Fruit fly (Drosophila melanogaster) whole organism, prepupa: ENCODE measurements around the gene CG2604.

Experiments
- CG11294 ChIP-seq: fragments of 200-800 bp; sonication (Bioruptor generic); IDR thresholded peaks from 2 replicates; pipeline ENCODE4 v1.3.6; 2022; ENCODE audit warnings: missing biosample characterization, missing genetic modification characterization
- CG11762 ChIP-seq: fragments of 200-800 bp; sonication (Bioruptor generic); optimal IDR thresholded peaks from 3 replicates; lab custom pipeline; 2016; ENCODE audit warnings: missing biosample characterization, missing genetic modification characterization; ENCODE audit not compliant: insufficient read depth
- CG11902 ChIP-seq: fragments of 200-800 bp; sonication (Bioruptor generic); optimal IDR thresholded peaks from 3 replicates; lab custom pipeline; 2016; ENCODE audit warnings: missing biosample characterization, missing genetic modification characterization
- CG15336 ChIP-seq: fragments of 200-800 bp; sonication (Bioruptor generic); IDR thresholded peaks from 2 replicates; pipeline ENCODE4 v1.3.6; 2022; ENCODE audit warnings: missing biosample characterization, missing genetic modification characterization
- CG1621 ChIP-seq: fragments of 200-800 bp; sonication (Bioruptor generic); optimal IDR thresholded peaks from 3 replicates; lab custom pipeline; 2018; ENCODE audit warnings: missing biosample characterization, mild to moderate bottlenecking, missing genetic modification characterization
- CG16779 ChIP-seq: fragments of 200-800 bp; sonication (Bioruptor generic); optimal IDR thresholded peaks from 3 replicates; lab custom pipeline; 2017; ENCODE audit warnings: missing biosample characterization, mild to moderate bottlenecking, missing genetic modification characterization
- CG3032 ChIP-seq: fragments of 200-800 bp; optimal IDR thresholded peaks from 2 replicates; lab custom pipeline; 2019; ENCODE audit warnings: missing biosample characterization, mild to moderate bottlenecking, missing genetic modification characterization, moderate library complexity
- CG34406 ChIP-seq: fragments of 200-800 bp; sonication (Bioruptor generic); optimal IDR thresholded peaks from 3 replicates; lab custom pipeline; 2016; ENCODE audit warnings: missing biosample characterization, missing genetic modification characterization
- CG3919 ChIP-seq: fragments of 200-800 bp; sonication (Bioruptor generic); optimal IDR thresholded peaks from 3 replicates; lab custom pipeline; 2016; ENCODE audit warnings: missing biosample characterization, missing genetic modification characterization
- CG4318 ChIP-seq: fragments of 200-800 bp; sonication (Bioruptor generic); optimal IDR thresholded peaks from 3 replicates; lab custom pipeline; 2017; ENCODE audit warnings: missing biosample characterization, mild to moderate bottlenecking, missing genetic modification characterization
- CG6276 ChIP-seq: fragments of 200-800 bp; sonication (Bioruptor generic); optimal IDR thresholded peaks from 2 replicates; lab custom pipeline; 2017; ENCODE audit warnings: missing biosample characterization, mild to moderate bottlenecking, missing genetic modification characterization
- CG6792 ChIP-seq: fragments of 200-800 bp; sonication (Bioruptor generic); optimal IDR thresholded peaks from 3 replicates; lab custom pipeline; 2016; ENCODE audit warnings: missing biosample characterization, missing genetic modification characterization
- CG6808 ChIP-seq: fragments of 200-800 bp; sonication (Bioruptor generic); optimal IDR thresholded peaks from 3 replicates; lab custom pipeline; 2017; ENCODE audit warnings: missing biosample characterization, missing genetic modification characterization, mild to moderate bottlenecking, moderate library complexity, missing genetic modification reagents
- CG6854 ChIP-seq: fragments of 200-800 bp; sonication (Bioruptor generic); optimal IDR thresholded peaks from 2 replicates; lab custom pipeline; 2017; ENCODE audit warnings: missing biosample characterization, mild to moderate bottlenecking, missing genetic modification characterization
- CG7368 ChIP-seq: fragments of 200-800 bp; sonication (Bioruptor generic); optimal IDR thresholded peaks from 3 replicates; lab custom pipeline; 2016; ENCODE audit warnings: missing biosample characterization, missing genetic modification characterization
- CG8119 ChIP-seq: fragments of 200-800 bp; sonication (Bioruptor generic); IDR thresholded peaks from 3 replicates; pipeline ENCODE4 v1.3.6; 2022; ENCODE audit warnings: missing biosample characterization, missing genetic modification characterization
- CG8632 ChIP-seq: fragments of 200-800 bp; sonication (Bioruptor generic); optimal IDR thresholded peaks from 3 replicates; lab custom pipeline; 2016; ENCODE audit warnings: missing biosample characterization, missing genetic modification characterization
- Eip78C ChIP-seq: fragments of 200-800 bp; sonication (Bioruptor generic); peaks from one replicate; lab custom pipeline; 2016; ENCODE audit warnings: missing biosample characterization, missing genetic modification characterization
- Eip93F ChIP-seq: fragments of 200-800 bp; sonication (Bioruptor generic); optimal IDR thresholded peaks from 2 replicates; lab custom pipeline; 2016; ENCODE audit warnings: missing biosample characterization, mild to moderate bottlenecking, missing genetic modification characterization
- Ets21C ChIP-seq: fragments of 200-800 bp; sonication (Bioruptor generic); optimal IDR thresholded peaks from 3 replicates; lab custom pipeline; 2016; ENCODE audit warnings: missing biosample characterization, missing genetic modification characterization
- Gug ChIP-seq: fragments of 200-800 bp; sonication (Bioruptor generic); IDR thresholded peaks from 2 replicates; pipeline ENCODE4 v1.3.6; 2022; ENCODE audit warnings: missing biosample characterization, missing genetic modification characterization
- Hr38 ChIP-seq: sonication (Bioruptor generic); optimal IDR thresholded peaks from 2 replicates; lab custom pipeline; 2016; ENCODE audit warnings: missing biosample characterization, missing genetic modification characterization
- Hr39 ChIP-seq: fragments of 200-800 bp; sonication (Bioruptor generic); optimal IDR thresholded peaks from 2 replicates; lab custom pipeline; 2016; ENCODE audit warnings: missing biosample characterization, missing genetic modification characterization
- Lpt ChIP-seq: fragments of 200-800 bp; sonication (Bioruptor generic); optimal IDR thresholded peaks from 3 replicates; lab custom pipeline; 2016; ENCODE audit warnings: missing biosample characterization, missing genetic modification characterization
- Met ChIP-seq: fragments of 200-800 bp; sonication (Bioruptor generic); optimal IDR thresholded peaks from 3 replicates; lab custom pipeline; 2016; ENCODE audit warnings: missing biosample characterization, missing genetic modification characterization
- Smox ChIP-seq: fragments of 200-800 bp; sonication (Bioruptor generic); optimal IDR thresholded peaks from 3 replicates; lab custom pipeline; 2016; ENCODE audit warnings: missing biosample characterization, missing genetic modification characterization
- Sox14 ChIP-seq: fragments of 200-800 bp; sonication (Bioruptor generic); optimal IDR thresholded peaks from 3 replicates; lab custom pipeline; 2016; ENCODE audit warnings: missing biosample characterization, missing genetic modification characterization
- Sox15 ChIP-seq: fragments of 200-800 bp; sonication (Bioruptor generic); optimal IDR thresholded peaks from 3 replicates; lab custom pipeline; 2016; ENCODE audit warnings: missing biosample characterization, missing genetic modification characterization
- achi ChIP-seq: fragments of 200-800 bp; sonication (Bioruptor generic); optimal IDR thresholded peaks from 3 replicates; lab custom pipeline; 2016; ENCODE audit warnings: missing biosample characterization, missing genetic modification characterization
- acj6 ChIP-seq: fragments of 200-800 bp; sonication (Bioruptor generic); optimal IDR thresholded peaks from 3 replicates; lab custom pipeline; 2016; ENCODE audit warnings: missing biosample characterization, missing genetic modification characterization
- cyc ChIP-seq: fragments of 200-800 bp; sonication (Bioruptor generic); optimal IDR thresholded peaks from 3 replicates; lab custom pipeline; 2016; ENCODE audit warnings: missing biosample characterization, missing genetic modification characterization
- dac ChIP-seq: fragments of 200-800 bp; sonication (Bioruptor generic); optimal IDR thresholded peaks from 2 replicates; lab custom pipeline; 2017; ENCODE audit warnings: missing biosample characterization, mild to moderate bottlenecking, missing genetic modification characterization
- dsx ChIP-seq: fragments of 200-800 bp; optimal IDR thresholded peaks from 3 replicates; lab custom pipeline; 2019; ENCODE audit warnings: missing biosample characterization, mild to moderate bottlenecking, missing genetic modification characterization, moderate library complexity; ENCODE audit not compliant: poor library complexity, severe bottlenecking
- esn ChIP-seq: fragments of 200-800 bp; sonication (Bioruptor generic); optimal IDR thresholded peaks from 2 replicates; lab custom pipeline; 2016; ENCODE audit warnings: missing biosample characterization, mild to moderate bottlenecking, missing genetic modification characterization, moderate library complexity
- fd85E ChIP-seq: fragments of 200-800 bp; sonication (Bioruptor generic); optimal IDR thresholded peaks from 3 replicates; lab custom pipeline; 2016; ENCODE audit warnings: missing biosample characterization, missing genetic modification characterization
- fkh ChIP-seq: fragments of 200-800 bp; sonication (Bioruptor generic); optimal IDR thresholded peaks from 3 replicates; lab custom pipeline; 2017; ENCODE audit warnings: missing biosample characterization, mild to moderate bottlenecking, missing genetic modification characterization, moderate library complexity
- net ChIP-seq: fragments of 200-800 bp; sonication (Bioruptor generic); optimal IDR thresholded peaks from 3 replicates; lab custom pipeline; 2016; ENCODE audit warnings: missing biosample characterization, missing genetic modification characterization
- salr ChIP-seq, 2 experiments: fragments of 200-800 bp; sonication (Bioruptor generic); optimal IDR thresholded peaks; 3 replicates each; lab custom pipeline; 2016 to 2018; ENCODE audit warnings: missing biosample characterization in 2 of 2, missing genetic modification characterization in 2 of 2, mild to moderate bottlenecking in 1 of 2
- spab ChIP-seq: fragments of 200-800 bp; sonication (Bioruptor generic); optimal IDR thresholded peaks from 2 replicates; lab custom pipeline; 2017; ENCODE audit warnings: missing biosample characterization, mild to moderate bottlenecking, missing genetic modification characterization, missing genetic modification reagents
- svp ChIP-seq: fragments of 200-800 bp; sonication (Bioruptor generic); peaks from one replicate; lab custom pipeline; 2016; ENCODE audit warnings: missing biosample characterization, missing genetic modification characterization
- topi ChIP-seq: fragments of 200-800 bp; sonication (Bioruptor generic); optimal IDR thresholded peaks from 3 replicates; lab custom pipeline; 2016; ENCODE audit warnings: missing biosample characterization, missing genetic modification characterization
- vri ChIP-seq: fragments of 200-800 bp; sonication (Bioruptor generic); optimal IDR thresholded peaks from 3 replicates; lab custom pipeline; 2016; ENCODE audit warnings: missing biosample characterization, mild to moderate bottlenecking, missing genetic modification characterization

The CG2604 gene

dm6 chr3R:5209481-5209880, 13.7 kb downstream of the CG2604 start (continued):
- TF ChIP-seq CG11294 (GFP tag; lab: Robert Waterston, UW) (peak; percentile 89), spab (GFP tag; lab: Kevin White, UChicago) (peak; percentile 81), vri (GFP tag; lab: Kevin White, UChicago) (peak; percentile 52), topi (peak; percentile 82), salr (GFP tag; optimal IDR thresholded peaks at IDR 0.05; lab: Kevin White, UChicago) (peak; percentile 72 to 79), CG6808 (GFP tag; lab: Kevin White, UChicago) (peak; percentile 84), CG34406 (peak; percentile 84), Ets21C (peak; percentile 64), Sox15 (GFP tag; lab: Kevin White, UChicago) (peak; percentile 82), achi (GFP tag; lab: Kevin White, UChicago) (peak; percentile 91), CG8119 (peak; percentile 91), CG6854 (GFP tag; lab: Kevin White, UChicago) (peak; percentile 28), dsx (peak; percentile 76), Hr39 (GFP tag; lab: Kevin White, UChicago) (peak; percentile 86), CG11762 (GFP tag; lab: Kevin White, UChicago) (peak; percentile 83), CG8632 (GFP tag; lab: Kevin White, UChicago) (peak; percentile 86), Lpt (GFP tag; lab: Kevin White, UChicago) (peak; percentile 88), CG4318 (GFP tag; lab: Kevin White, UChicago) (peak; percentile 85), Hr38 (GFP tag; lab: Kevin White, UChicago) (peak; percentile 37), CG1621 (tag; lab: Kevin White, UChicago) (no peak), dac (GFP tag; lab: Kevin White, UChicago) (peak; percentile 84), acj6 (peak; percentile 92), Met (GFP tag; lab: Kevin White, UChicago) (peak; percentile 82), cyc (peak; percentile 85), CG6792 (GFP tag; lab: Kevin White, UChicago) (peak; percentile 89), CG11902 (GFP tag; lab: Kevin White, UChicago) (peak; percentile 88), esn (GFP tag; lab: Kevin White, UChicago) (peak; percentile 85), Smox (GFP tag; lab: Kevin White, UChicago) (peak; percentile 64), Eip78C (peak; percentile 97), fkh (GFP tag; lab: Kevin White, UChicago) (no peak), CG15336 (GFP tag; lab: Robert Waterston, UW) (peak; percentile 94), net (GFP tag; lab: Kevin White, UChicago) (peak; percentile 92), CG7368 (GFP tag; lab: Kevin White, UChicago) (peak; percentile 90), CG16779 (peak; percentile 76), CG3032 (tag; lab: Kevin White, UChicago) (peak; percentile 84), Gug (peak; percentile 92), CG3919 (peak; percentile 94), CG6276 (GFP tag; lab: Kevin White, UChicago) (peak; percentile 89), Sox14 (GFP tag; lab: Kevin White, UChicago) (peak; percentile 91), svp (GFP tag; lab: Kevin White, UChicago) (no peak), fd85E (GFP tag; lab: Kevin White, UChicago) (peak; percentile 76), Eip93F (no peak)
- TF ChIP-seq, all 60 proteins: peak for 56

DNA sequence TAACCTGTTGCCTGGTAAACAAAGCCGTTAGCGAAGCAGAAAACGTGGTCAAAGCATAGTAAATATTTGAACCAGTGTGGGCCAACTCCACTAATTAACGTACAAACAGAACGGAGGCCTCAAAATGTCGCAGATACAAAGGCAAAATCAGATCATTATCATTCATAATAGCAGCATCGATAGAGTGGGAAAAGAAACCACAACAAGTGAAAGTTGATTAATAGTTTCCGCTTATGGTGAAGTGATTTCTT, 15.1 kb downstream of the CG2604 start:
- TF ChIP-seq fkh (GFP tag; lab: Kevin White, UChicago) (peak; percentile 65), CG3032 (tag; lab: Kevin White, UChicago) (no peak)
